Fruit fly (Drosophila melanogaster): Measurements from ENCODE around the gene Usp47.

dm6 chr3L:5797274-5797673 is 44.5 kb downstream of the Usp47 start:
- TF ChIP-seq usp (GFP tag; optimal IDR thresholded peaks at IDR 0.05): no peak
- TF ChIP-seq br (GFP tag; optimal IDR thresholded peaks at IDR 0.05): no peak
- no peak for TF ChIP-seq CG9705 (GFP tag; optimal IDR thresholded peaks at IDR 0.05)
